Worm (Caenorhabditis elegans) whole organism, mixed stage, embryonic: Measurements from ENCODE around the gene D2021.4.
"Not testable (repeated sequence)": the region's sequence is repeated elsewhere in the genome, so short reads cannot be mapped to it uniquely, and the experiment has no call there.

Experiments used
- blmp-1 ChIP-seq: fragments of 150-350 bp; optimal IDR thresholded peaks from 2 replicates; lab custom pipeline; 2014; ENCODE audit warnings: missing biosample characterization, missing genetic modification characterization
- ces-1 ChIP-seq: fragments of 150-350 bp; optimal IDR thresholded peaks from 2 replicates; lab custom pipeline; 2014; ENCODE audit warnings: missing biosample characterization, missing genetic modification reagents, missing genetic modification characterization
- elt-1 ChIP-seq: sonication (generic microtip); optimal IDR thresholded peaks from 2 replicates; lab custom pipeline; 2017; ENCODE audit warnings: missing genetic modification characterization, mild to moderate bottlenecking, missing compliant biosample characterization, antibody characterized with exemption, moderate library complexity, borderline replicate concordance; ENCODE audit not compliant: insufficient read depth
- lsy-2 ChIP-seq: fragments of 150-350 bp; optimal IDR thresholded peaks from 2 replicates; lab custom pipeline; 2014; ENCODE audit warnings: missing biosample characterization, missing genetic modification characterization
- mab-5 ChIP-seq: fragments of 150-350 bp; optimal IDR thresholded peaks from 2 replicates; lab custom pipeline; 2014; ENCODE audit warnings: missing biosample characterization, missing genetic modification characterization
- nhr-76 ChIP-seq: sonication (generic microtip); optimal IDR thresholded peaks from 2 replicates; lab custom pipeline; 2017; ENCODE audit warnings: missing biosample characterization, missing genetic modification characterization
- pha-4 ChIP-seq: fragments of 150-350 bp; optimal IDR thresholded peaks from 2 replicates; lab custom pipeline; 2018; ENCODE audit warnings: missing biosample characterization, missing genetic modification reagents, missing genetic modification characterization
- snpc-4 ChIP-seq: fragments of 150-350 bp; optimal IDR thresholded peaks from 2 replicates; lab custom pipeline; 2014; ENCODE audit warnings: missing biosample characterization, missing genetic modification characterization
- sptf-1 ChIP-seq: sonication (generic microtip); optimal IDR thresholded peaks from 2 replicates; lab custom pipeline; 2017; ENCODE audit warnings: mild to moderate bottlenecking, missing genetic modification characterization, moderate library complexity, missing compliant biosample characterization
- tbx-8 ChIP-seq: fragments of 200-800 bp; sonication (Bioruptor generic); optimal IDR thresholded peaks from 2 replicates; lab custom pipeline; 2018; ENCODE audit warnings: mild to moderate bottlenecking, missing genetic modification characterization, moderate library complexity, missing compliant biosample characterization
- ztf-11 ChIP-seq: fragments of 150-350 bp; optimal IDR thresholded peaks from 2 replicates; lab custom pipeline; 2014; ENCODE audit warnings: missing biosample characterization, missing genetic modification characterization

ce11 chrX:8541562-8541961 lies 7.3 kb downstream of the D2021.4 start, which contains the start of gene nspc-7:
- TF ChIP-seq blmp-1 (tag; lab: Kevin White, UChicago); snpc-4; lsy-2 (tag; lab: Kevin White, UChicago); nhr-76 (tag; lab: Kevin White, UChicago); mab-5; ztf-11; ces-1 (GFP tag; lab: Kevin White, UChicago); sptf-1; tbx-8 (GFP tag; lab: Kevin White, UChicago); pha-4; elt-1: not testable (repeated sequence)
